Worm (Caenorhabditis elegans): ENCODE data around the gene srlf-24.

srlf-24 gene

ce11 chrIV:11149454-11150163, 44.0 kb upstream of the srlf-24 start, which contains the start of the genes F01G4.6 and pfd-1 (continued):
- TF ChIP-seq nhr-43 (tag; optimal IDR thresholded peaks at IDR 0.05; ENCODE audit: poor library complexity, severe bottlenecking) (peak; percentile 82), nhr-237 (tag; optimal IDR thresholded peaks at IDR 0.05) (no peak), lsy-12 (tag; optimal IDR thresholded peaks at IDR 0.05) (peak; percentile 96), nfya-1 (tag; optimal IDR thresholded peaks at IDR 0.05; ENCODE audit: insufficient read depth) (peak; percentile 98)

- TF ChIP-seq ceh-82 (tag; optimal IDR thresholded peaks at IDR 0.05) (no peak), egl-5 (tag; optimal IDR thresholded peaks at IDR 0.05) (no peak), nhr-77 (tag; optimal IDR thresholded peaks at IDR 0.05) (no peak), fkh-2 (tag; optimal IDR thresholded peaks at IDR 0.05) (no peak), pha-4 (tag; optimal IDR thresholded peaks at IDR 0.05) (peak; percentile 11), daf-12 (tag; optimal IDR thresholded peaks at IDR 0.05) (no peak), nhr-28 (tag; optimal IDR thresholded peaks at IDR 0.05) (no peak), lin-15B (tag; optimal IDR thresholded peaks at IDR 0.05) (no peak), ztf-4 (tag; optimal IDR thresholded peaks at IDR 0.05) (no peak), tbx-2 (tag; optimal IDR thresholded peaks at IDR 0.05) (no peak), nhr-11 (tag; optimal IDR thresholded peaks at IDR 0.05) (no peak), sea-2 (GFP tag; optimal IDR thresholded peaks at IDR 0.05) (no peak), elt-3 (tag; optimal IDR thresholded peaks at IDR 0.05) (no peak), mml-1 (tag; optimal IDR thresholded peaks at IDR 0.05) (peak; percentile 79), zag-1 (tag; optimal IDR thresholded peaks at IDR 0.05) (no peak), nhr-12 (tag; optimal IDR thresholded peaks at IDR 0.05) (no peak), nhr-23 (tag; optimal IDR thresholded peaks at IDR 0.05) (no peak), nhr-43 (tag; optimal IDR thresholded peaks at IDR 0.05; ENCODE audit: poor library complexity, severe bottlenecking) (peak; percentile 20), ceh-28 (tag; optimal IDR thresholded peaks at IDR 0.05) (no peak), skn-1 (tag; optimal IDR thresholded peaks at IDR 0.05) (no peak), elt-2 (tag; optimal IDR thresholded peaks at IDR 0.05) (peak; percentile 25), unc-39 (tag; optimal IDR thresholded peaks at IDR 0.05) (no peak), pqm-1 (tag; optimal IDR thresholded peaks at IDR 0.05) (peak; percentile 45), ama-1 (optimal IDR thresholded peaks at IDR 0.05) (peak; percentile 58), eor-1 (tag; optimal IDR thresholded peaks at IDR 0.05) (no peak), nhr-237 (tag; optimal IDR thresholded peaks at IDR 0.05) (no peak), lin-39 (tag; optimal IDR thresholded peaks at IDR 0.05) (no peak), ceh-16 (tag; optimal IDR thresholded peaks at IDR 0.05) (no peak), aly-2 (tag; optimal IDR thresholded peaks at IDR 0.05) (no peak), mdl-1 (tag; optimal IDR thresholded peaks at IDR 0.05) (no peak), nhr-25 (tag; optimal IDR thresholded peaks at IDR 0.05) (no peak), nfya-1 (tag; optimal IDR thresholded peaks at IDR 0.05; ENCODE audit: insufficient read depth) (peak; percentile 27), unc-62 (GFP tag; optimal IDR thresholded peaks at IDR 0.05) (no peak), nhr-67 (tag; optimal IDR thresholded peaks at IDR 0.05) (no peak), jun-1 (tag; optimal IDR thresholded peaks at IDR 0.05) (no peak), R02D3.7 (tag; optimal IDR thresholded peaks at IDR 0.05) (no peak), fkh-10 (GFP tag; optimal IDR thresholded peaks at IDR 0.05) (no peak), fos-1 (tag; optimal IDR thresholded peaks at IDR 0.05) (no peak)
These were observed 43.3 kb upstream of the srlf-24 start for ce11 chrIV:11148788-11149366.

- TF ChIP-seq ceh-9 (tag; optimal IDR thresholded peaks at IDR 0.05) (no peak), nhr-28 (tag; optimal IDR thresholded peaks at IDR 0.05) (no peak), eor-1 (tag; optimal IDR thresholded peaks at IDR 0.05) (no peak), egl-5 (tag; optimal IDR thresholded peaks at IDR 0.05) (no peak), nhr-23 (tag; optimal IDR thresholded peaks at IDR 0.05) (peak; percentile 16), ama-1 (optimal IDR thresholded peaks at IDR 0.05) (peak; percentile 61), zag-1 (tag; optimal IDR thresholded peaks at IDR 0.05) (peak; percentile 62), unc-39 (tag; optimal IDR thresholded peaks at IDR 0.05) (no peak), pha-4 (tag; optimal IDR thresholded peaks at IDR 0.05) (peak; percentile 25), R02D3.7 (tag; optimal IDR thresholded peaks at IDR 0.05) (peak; percentile 49), ztf-4 (tag; optimal IDR thresholded peaks at IDR 0.05) (no peak), nhr-237 (tag; optimal IDR thresholded peaks at IDR 0.05) (no peak), pqm-1 (tag; optimal IDR thresholded peaks at IDR 0.05) (no peak), ZK546.5 (tag; optimal IDR thresholded peaks at IDR 0.05) (peak; percentile 46), ceh-82 (tag; optimal IDR thresholded peaks at IDR 0.05) (no peak), egl-27 (tag; optimal IDR thresholded peaks at IDR 0.05) (no peak), elt-2 (tag; optimal IDR thresholded peaks at IDR 0.05) (peak; percentile 19), nhr-67 (tag; optimal IDR thresholded peaks at IDR 0.05) (no peak), ztf-11 (tag; optimal IDR thresholded peaks at IDR 0.05) (no peak), lsy-12 (tag; optimal IDR thresholded peaks at IDR 0.05) (peak; percentile 65), skn-1 (tag; optimal IDR thresholded peaks at IDR 0.05) (no peak), sea-2 (GFP tag; optimal IDR thresholded peaks at IDR 0.05) (no peak), aly-2 (tag; optimal IDR thresholded peaks at IDR 0.05) (peak; percentile 20), nfya-1 (tag; optimal IDR thresholded peaks at IDR 0.05; ENCODE audit: insufficient read depth) (no peak), lin-15B (tag; optimal IDR thresholded peaks at IDR 0.05) (no peak), jun-1 (tag; optimal IDR thresholded peaks at IDR 0.05) (no peak), snpc-4 (tag; optimal IDR thresholded peaks at IDR 0.05) (no peak), mdl-1 (tag; optimal IDR thresholded peaks at IDR 0.05) (no peak), elt-3 (tag; optimal IDR thresholded peaks at IDR 0.05) (no peak), nhr-76 (tag; optimal IDR thresholded peaks at IDR 0.05) (no peak), fkh-2 (tag; optimal IDR thresholded peaks at IDR 0.05) (no peak)
These were observed 41.4 kb upstream of the srlf-24 start, which contains the start of gene pigq-1 for ce11 chrIV:11146962-11147470. TSS of gene pigq-1 (minus strand) at chrIV:11147247.
